Fruit fly (Drosophila melanogaster): ENCODE data around the gene ath.

DNA sequence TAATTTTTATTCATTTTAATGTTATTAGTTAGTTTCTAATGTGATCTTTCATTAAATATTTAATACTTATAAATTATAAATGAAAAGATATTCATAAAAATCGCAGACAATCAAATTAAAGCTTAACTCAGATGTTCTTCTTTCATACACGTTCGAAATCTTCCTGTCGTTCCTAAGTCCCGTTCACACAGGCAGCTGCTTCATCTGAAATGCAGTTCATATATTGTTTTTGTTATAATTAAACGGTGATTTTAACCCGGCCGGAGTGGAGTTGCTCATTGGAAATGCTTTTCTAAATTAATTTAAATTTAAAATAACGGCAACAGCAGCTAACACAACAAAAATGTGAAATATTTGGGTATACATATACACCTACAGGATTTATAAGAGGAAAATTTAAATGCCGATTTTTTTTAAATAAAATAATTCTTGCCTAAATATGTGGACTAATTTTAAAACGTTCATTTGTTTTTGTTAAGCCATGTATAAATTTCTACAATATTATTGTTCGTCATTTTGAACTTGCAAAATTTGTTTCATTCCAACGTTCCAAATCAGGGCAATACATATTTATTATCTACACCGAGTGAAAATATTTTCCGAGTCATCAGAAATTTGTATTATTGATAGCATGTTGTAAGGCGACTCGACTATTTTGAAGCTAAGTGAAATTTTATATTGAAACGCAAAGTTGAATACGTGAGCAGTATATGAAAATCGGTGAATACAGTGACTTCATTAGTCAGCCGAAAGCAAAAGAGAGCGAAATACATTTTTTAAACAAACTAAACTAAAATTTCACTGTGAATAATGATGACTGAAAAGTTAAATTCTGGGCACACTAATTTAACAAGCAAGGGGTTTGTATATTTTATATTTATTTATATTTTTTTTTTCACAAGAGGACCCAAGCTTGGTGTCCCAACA lies 28.0 kb downstream of the ath start, which contains the start of gene me31B:
- no peak for TF ChIP-seq CTCF (optimal IDR thresholded peaks at IDR 0.05)
- TF ChIP-seq CG8478 (optimal IDR thresholded peaks at IDR 0.05): no peak
